Fruit fly (Drosophila melanogaster) whole organism, embryonic: ENCODE data around the gene CG43255.

Source experiments
- BEAF-32 ChIP-seq: fragments of 200-800 bp; sonication (Bioruptor generic); optimal IDR thresholded peaks from 3 replicates; lab custom pipeline; 2017; ENCODE audit warnings: missing biosample characterization, missing genetic modification characterization, mild to moderate bottlenecking, moderate library complexity, missing genetic modification reagents
- Bdp1 ChIP-seq: fragments of 200-800 bp; sonication (Bioruptor generic); optimal IDR thresholded peaks from 3 replicates; lab custom pipeline; 2016; ENCODE audit warnings: missing biosample characterization, missing genetic modification characterization
- C15 ChIP-seq: fragments of 200-800 bp; sonication (Bioruptor generic); IDR thresholded peaks from 3 replicates; pipeline ENCODE4 v1.3.6; 2022; ENCODE audit warnings: missing biosample characterization, missing genetic modification characterization
- CG10209 ChIP-seq: fragments of 200-800 bp; sonication (Bioruptor generic); optimal IDR thresholded peaks from 3 replicates; lab custom pipeline; 2017; ENCODE audit warnings: missing biosample characterization, mild to moderate bottlenecking, missing genetic modification characterization, missing genetic modification reagents
- CG12299 ChIP-seq: fragments of 200-800 bp; sonication (Bioruptor generic); optimal IDR thresholded peaks from 2 replicates; lab custom pipeline; 2018; ENCODE audit warnings: missing biosample characterization, mild to moderate bottlenecking, missing genetic modification characterization
- CG12942 ChIP-seq: fragments of 200-800 bp; sonication (Bioruptor generic); optimal IDR thresholded peaks from 3 replicates; lab custom pipeline; 2016; ENCODE audit warnings: missing biosample characterization, missing genetic modification characterization
- CG13287 ChIP-seq: fragments of 200-800 bp; sonication (Bioruptor generic); IDR thresholded peaks from 2 replicates; pipeline ENCODE4 v1.3.6; 2022; ENCODE audit warnings: missing biosample characterization, missing genetic modification characterization; ENCODE audit not compliant: partially characterized antibody
- CG16813 ChIP-seq: fragments of 200-800 bp; sonication (Bioruptor generic); IDR thresholded peaks from 3 replicates; pipeline ENCODE4 v1.3.6; 2022; ENCODE audit warnings: missing biosample characterization, missing genetic modification characterization; ENCODE audit not compliant: partially characterized antibody
- CG17568 ChIP-seq: fragments of 200-800 bp; sonication (Bioruptor generic); optimal IDR thresholded peaks from 2 replicates; lab custom pipeline; 2018; ENCODE audit warnings: missing biosample characterization, mild to moderate bottlenecking, missing genetic modification characterization, moderate library complexity
- CG31365 ChIP-seq: fragments of 200-800 bp; sonication (Bioruptor generic); optimal IDR thresholded peaks from 2 replicates; lab custom pipeline; 2018; ENCODE audit warnings: missing biosample characterization, mild to moderate bottlenecking, missing genetic modification characterization
- CG34224 ChIP-seq: fragments of 200-800 bp; sonication (Bioruptor generic); IDR thresholded peaks from 3 replicates; pipeline ENCODE4 v1.3.6; 2022; ENCODE audit warnings: missing biosample characterization, missing genetic modification characterization; ENCODE audit not compliant: partially characterized antibody
- CG42726 ChIP-seq: fragments of 200-800 bp; sonication (Bioruptor generic); IDR thresholded peaks from 2 replicates; pipeline ENCODE4 v1.3.6; 2022; ENCODE audit warnings: missing biosample characterization, missing genetic modification characterization; ENCODE audit not compliant: partially characterized antibody
- CG4360 ChIP-seq: fragments of 200-800 bp; sonication (Bioruptor generic); IDR thresholded peaks from 2 replicates; pipeline ENCODE4 v1.3.6; 2022; ENCODE audit warnings: missing biosample characterization, missing genetic modification characterization
- CG4617 ChIP-seq: fragments of 200-800 bp; sonication (Bioruptor generic); optimal IDR thresholded peaks from 3 replicates; lab custom pipeline; 2016; ENCODE audit warnings: missing biosample characterization, missing genetic modification characterization, borderline replicate concordance
- CG6175 ChIP-seq: fragments of 200-800 bp; sonication (Bioruptor generic); IDR thresholded peaks from 3 replicates; pipeline ENCODE4 v1.3.6; 2022; ENCODE audit warnings: missing biosample characterization, missing genetic modification characterization
- CG9215 ChIP-seq: fragments of 200-800 bp; sonication (Bioruptor generic); IDR thresholded peaks from 2 replicates; pipeline ENCODE4 v1.3.6; 2022; ENCODE audit warnings: missing biosample characterization, missing genetic modification characterization
- CHES-1-like ChIP-seq: fragments of 200-800 bp; sonication (Bioruptor generic); optimal IDR thresholded peaks from 2 replicates; lab custom pipeline; 2016; ENCODE audit warnings: missing biosample characterization, missing genetic modification characterization
- Dad ChIP-seq: fragments of 200-800 bp; sonication (Bioruptor generic); optimal IDR thresholded peaks from 3 replicates; lab custom pipeline; 2016; ENCODE audit warnings: missing biosample characterization, missing genetic modification characterization
- Fer1 ChIP-seq: fragments of 200-800 bp; sonication (Bioruptor generic); optimal IDR thresholded peaks from 2 replicates; lab custom pipeline; 2017; ENCODE audit warnings: missing biosample characterization, mild to moderate bottlenecking, missing genetic modification characterization
- MESR4 ChIP-seq: fragments of 200-800 bp; sonication (Bioruptor generic); optimal IDR thresholded peaks from 2 replicates; lab custom pipeline; 2018; ENCODE audit warnings: missing biosample characterization, mild to moderate bottlenecking, missing genetic modification characterization, moderate library complexity
- MTF-1 ChIP-seq: fragments of 200-800 bp; sonication (Bioruptor generic); optimal IDR thresholded peaks from 2 replicates; lab custom pipeline; 2018; ENCODE audit warnings: missing biosample characterization, mild to moderate bottlenecking, missing genetic modification characterization, borderline replicate concordance
- Med ChIP-seq: fragments of 200-800 bp; sonication (Bioruptor generic); peaks from one replicate; lab custom pipeline; 2016; ENCODE audit warnings: missing biosample characterization, missing genetic modification characterization, mild to moderate bottlenecking, inconsistent platforms, moderate library complexity
- Nf-YB ChIP-seq: fragments of 200-800 bp; sonication (Bioruptor generic); optimal IDR thresholded peaks from 3 replicates; lab custom pipeline; 2019; ENCODE audit warnings: missing biosample characterization, mild to moderate bottlenecking, missing genetic modification characterization, moderate library complexity
- Pdp1 ChIP-seq, 2 experiments: fragments of 200-800 bp; sonication (Bioruptor generic); optimal IDR thresholded peaks; 3 replicates each; lab custom pipeline; 2016; ENCODE audit warnings: missing biosample characterization in 2 of 2, missing genetic modification characterization in 2 of 2, mild to moderate bottlenecking in 1 of 2, moderate library complexity in 1 of 2
- Sry-δ ChIP-seq: fragments of 200-800 bp; sonication (Bioruptor generic); optimal IDR thresholded peaks from 2 replicates; lab custom pipeline; 2016; ENCODE audit warnings: missing biosample characterization, missing genetic modification characterization
- Usf ChIP-seq: fragments of 200-800 bp; sonication (Bioruptor generic); optimal IDR thresholded peaks from 2 replicates; lab custom pipeline; 2017; ENCODE audit warnings: missing genotype, missing biosample characterization, missing genetic modification characterization
- YL-1 ChIP-seq: fragments of 200-800 bp; sonication (Bioruptor generic); optimal IDR thresholded peaks from 3 replicates; lab custom pipeline; 2017; ENCODE audit warnings: missing biosample characterization, mild to moderate bottlenecking, missing genetic modification characterization
- ab ChIP-seq: fragments of 200-800 bp; sonication (Bioruptor generic); optimal IDR thresholded peaks from 2 replicates; lab custom pipeline; 2016; ENCODE audit warnings: missing biosample characterization, missing genetic modification characterization
- amos ChIP-seq: fragments of 200-800 bp; sonication (Bioruptor generic); IDR thresholded peaks from 2 replicates; pipeline ENCODE4 v1.3.6; 2022; ENCODE audit warnings: missing biosample characterization, missing genetic modification characterization; ENCODE audit not compliant: partially characterized antibody
- bbx ChIP-seq: fragments of 200-800 bp; sonication (Bioruptor generic); IDR thresholded peaks from 2 replicates; pipeline ENCODE4 v1.3.6; 2022; ENCODE audit warnings: missing biosample characterization, missing genetic modification characterization; ENCODE audit not compliant: partially characterized antibody
- bsh ChIP-seq, 2 experiments: fragments of 200-800 bp; sonication (Bioruptor generic); optimal IDR thresholded peaks; 2 replicates each; lab custom pipeline; 2017 to 2018; ENCODE audit warnings: mild to moderate bottlenecking in 2 of 2, missing biosample characterization in 2 of 2, missing genetic modification characterization in 2 of 2, moderate library complexity in 1 of 2
- caup ChIP-seq: fragments of 200-800 bp; sonication (Bioruptor generic); optimal IDR thresholded peaks from 3 replicates; lab custom pipeline; 2017; ENCODE audit warnings: missing biosample characterization, mild to moderate bottlenecking, missing genetic modification characterization, moderate library complexity; ENCODE audit not compliant: severe bottlenecking
- cg ChIP-seq: fragments of 200-800 bp; sonication (Bioruptor generic); optimal IDR thresholded peaks from 3 replicates; lab custom pipeline; 2019; ENCODE audit warnings: missing biosample characterization, mild to moderate bottlenecking, missing genetic modification characterization, moderate library complexity
- dysf ChIP-seq: fragments of 200-800 bp; sonication (Bioruptor generic); IDR thresholded peaks from 3 replicates; pipeline ENCODE4 v1.3.6; 2022; ENCODE audit warnings: missing biosample characterization, missing genetic modification characterization
- fd102C ChIP-seq: fragments of 200-800 bp; sonication (Bioruptor generic); optimal IDR thresholded peaks from 2 replicates; lab custom pipeline; 2018; ENCODE audit warnings: missing biosample characterization, mild to moderate bottlenecking, missing genetic modification characterization, moderate library complexity
- fd3F ChIP-seq: fragments of 200-800 bp; sonication (Bioruptor generic); optimal IDR thresholded peaks from 2 replicates; lab custom pipeline; 2018; ENCODE audit warnings: missing biosample characterization, mild to moderate bottlenecking, missing genetic modification characterization, moderate library complexity
- ftz-f1 ChIP-seq: fragments of 200-800 bp; sonication (Bioruptor generic); optimal IDR thresholded peaks from 2 replicates; lab custom pipeline; 2016; ENCODE audit warnings: missing biosample characterization, missing genetic modification characterization
- inv ChIP-seq: fragments of 200-800 bp; sonication (Bioruptor generic); IDR thresholded peaks from 2 replicates; pipeline ENCODE4 v1.3.6; 2022; ENCODE audit warnings: missing biosample characterization, missing genetic modification characterization; ENCODE audit not compliant: partially characterized antibody
- maf-S ChIP-seq: fragments of 200-800 bp; sonication (Bioruptor generic); optimal IDR thresholded peaks from 2 replicates; lab custom pipeline; 2016; ENCODE audit warnings: missing biosample characterization, missing genetic modification characterization
- nom ChIP-seq: fragments of 200-800 bp; sonication (Bioruptor generic); optimal IDR thresholded peaks from 2 replicates; lab custom pipeline; 2017; ENCODE audit warnings: missing biosample characterization, missing genetic modification characterization, mild to moderate bottlenecking, moderate library complexity, missing genetic modification reagents
- row ChIP-seq: fragments of 200-800 bp; sonication (Bioruptor generic); IDR thresholded peaks from 3 replicates; pipeline ENCODE4 v1.3.6; 2022; ENCODE audit warnings: missing biosample characterization, missing genetic modification characterization
- sna ChIP-seq: fragments of 200-800 bp; sonication (Bioruptor generic); IDR thresholded peaks from 2 replicates; pipeline ENCODE4 v1.3.6; 2022; ENCODE audit warnings: missing biosample characterization, missing genetic modification characterization; ENCODE audit not compliant: partially characterized antibody
- sob ChIP-seq: fragments of 200-800 bp; sonication (Bioruptor generic); IDR thresholded peaks from 2 replicates; pipeline ENCODE4 v1.3.6; 2022; ENCODE audit warnings: missing biosample characterization, missing genetic modification characterization
- twi ChIP-seq: fragments of 200-800 bp; optimal IDR thresholded peaks from 2 replicates; lab custom pipeline; 2019; ENCODE audit warnings: missing biosample characterization, mild to moderate bottlenecking, missing genetic modification characterization, moderate library complexity
- unpg ChIP-seq: fragments of 200-800 bp; sonication (Bioruptor generic); optimal IDR thresholded peaks from 3 replicates; lab custom pipeline; 2018; ENCODE audit warnings: missing biosample characterization, mild to moderate bottlenecking, missing genetic modification characterization, moderate library complexity
- zen2 ChIP-seq: fragments of 200-800 bp; sonication (Bioruptor generic); IDR thresholded peaks from 3 replicates; pipeline ENCODE4 v1.3.6; 2022; ENCODE audit warnings: missing biosample characterization, missing genetic modification characterization; ENCODE audit not compliant: partially characterized antibody

CG43255 gene

dm6 chrX:8905545-8906455 lies 18.0 kb upstream of the CG43255 start (continued):
- TF ChIP-seq CG42726 (GFP tag; lab: Robert Waterston, UW) (peak; percentile 33; the same call in 1 of the 2 replicates), Nf-YB (GFP tag; lab: Kevin White, UChicago) (no peak), twi (tag; lab: Kevin White, UChicago) (peak; percentile 6), row (GFP tag; lab: Robert Waterston, UW) (peak; percentile 63), caup (GFP tag; lab: Kevin White, UChicago) (no peak), inv (GFP tag; lab: Robert Waterston, UW) (peak; percentile 74), amos (GFP tag; lab: Robert Waterston, UW) (peak; percentile 85), CG13287 (GFP tag; lab: Robert Waterston, UW) (peak; percentile 71), Pdp1 (GFP tag; optimal IDR thresholded peaks at IDR 0.05; lab: Kevin White, UChicago) (peak in 1 of 2 experiments; percentile 13), MTF-1 (GFP tag; lab: Kevin White, UChicago) (no peak), CG12299 (tag; lab: Kevin White, UChicago) (peak; percentile 14), ftz-f1 (GFP tag; lab: Kevin White, UChicago) (no peak), fd102C (GFP tag; lab: Kevin White, UChicago) (no peak), sna (GFP tag; lab: Robert Waterston, UW) (peak; percentile 42; the same call in 1 of the 2 replicates), CG16813 (GFP tag; lab: Robert Waterston, UW) (peak; percentile 73), nom (GFP tag; lab: Kevin White, UChicago) (peak; percentile 19), bbx (GFP tag; lab: Robert Waterston, UW) (peak; percentile 80), Fer1 (GFP tag; lab: Kevin White, UChicago) (peak; percentile 2), CG12942 (no peak), CG9215 (no peak), CG4360 (GFP tag; lab: Robert Waterston, UW) (no peak), unpg (GFP tag; lab: Kevin White, UChicago) (no peak), Dad (GFP tag; lab: Kevin White, UChicago) (no peak), CG4617 (GFP tag; lab: Kevin White, UChicago) (peak; percentile 16), CHES-1-like (GFP tag; lab: Kevin White, UChicago) (no peak), CG34224 (peak; percentile 74), fd3F (GFP tag; lab: Kevin White, UChicago) (no peak), zen2 (GFP tag; lab: Robert Waterston, UW) (peak; percentile 62; the same call in 1 of the 3 replicates), bsh (GFP tag; optimal IDR thresholded peaks at IDR 0.05; lab: Kevin White, UChicago) (peak in 1 of 2 experiments; percentile 39), Bdp1 (GFP tag; lab: Kevin White, UChicago) (no peak), CG6175 (GFP tag; lab: Robert Waterston, UW) (peak; percentile 40; the same call in 1 of the 3 replicates), BEAF-32 (GFP tag; lab: Kevin White, UChicago) (peak; percentile 76), CG17568 (no peak), cg (GFP tag; lab: Kevin White, UChicago) (peak; percentile 92), sob (GFP tag; lab: Robert Waterston, UW) (no peak), CG10209 (GFP tag; lab: Kevin White, UChicago) (no peak), CG31365 (no peak), C15 (GFP tag; lab: Robert Waterston, UW) (no peak), Usf (GFP tag; lab: Kevin White, UChicago) (no peak), Sry-δ (GFP tag; lab: Kevin White, UChicago) (peak; percentile 74), ab (GFP tag; lab: Kevin White, UChicago) (no peak), Med (peak; percentile 40), dysf (GFP tag; lab: Robert Waterston, UW) (no peak), YL-1 (GFP tag; lab: Kevin White, UChicago) (peak; percentile 72), MESR4 (peak; percentile 68), maf-S (GFP tag; lab: Kevin White, UChicago) (no peak)
